Fruit fly (Drosophila melanogaster): Measurements from ENCODE around the gene CG31473.
A peak's percentile ranks its signal among the peaks of the same experiment; 100 is the strongest.

The CG31473 gene

dm6 chr3R:7811514-7811913, at the start of gene CG31473:
Gene CG31473, plus strand, starts transcription at chr3R:7811814.
- TF ChIP-seq Rel (GFP tag; optimal IDR thresholded peaks at IDR 0.05), result no peak
- no peak for TF ChIP-seq Rel (tag; optimal IDR thresholded peaks at IDR 0.05)
- no peak for TF ChIP-seq Jra (GFP tag; optimal IDR thresholded peaks at IDR 0.05)
- TF ChIP-seq CG32264 (GFP tag; optimal IDR thresholded peaks at IDR 0.05), result no peak
- TF ChIP-seq GATAd (GFP tag; optimal IDR thresholded peaks at IDR 0.05), result no peak
- no peak for TF ChIP-seq Dif (GFP tag; optimal IDR thresholded peaks at IDR 0.05; ENCODE audit: partially characterized antibody)

- no peak for TF ChIP-seq GATAd (GFP tag; optimal IDR thresholded peaks at IDR 0.05)
- no peak for TF ChIP-seq rgr (GFP tag; optimal IDR thresholded peaks at IDR 0.05)
- no peak for TF ChIP-seq Jra (GFP tag; optimal IDR thresholded peaks at IDR 0.05)
- TF ChIP-seq usp (GFP tag; optimal IDR thresholded peaks at IDR 0.05), result no peak
- no peak for TF ChIP-seq lola (GFP tag; optimal IDR thresholded peaks at IDR 0.05)
These were observed 40.0 kb upstream of the CG31473 start, which contains the start of gene CG11286 for dm6 chr3R:7771656-7772055. Gene CG11286, minus strand, starts transcription at chr3R:7771756.

- TF ChIP-seq Myc (optimal IDR thresholded peaks at IDR 0.05), result peak; percentile 57
- no peak for TF ChIP-seq brk (GFP tag; optimal IDR thresholded peaks at IDR 0.05)
These were observed 32.0 kb upstream of the CG31473 start for dm6 chr3R:7779620-7780019.

- no peak for TF ChIP-seq jim (GFP tag; optimal IDR thresholded peaks at IDR 0.05)
- TF ChIP-seq Rel (GFP tag; optimal IDR thresholded peaks at IDR 0.05), result no peak
- peak; percentile 35 for TF ChIP-seq Rel (tag; optimal IDR thresholded peaks at IDR 0.05)
These were observed 28.5 kb upstream of the CG31473 start, which contains the start of gene CG18747 for dm6 chr3R:7782933-7783686. Gene CG18747, minus strand, starts transcription at chr3R:7783446.

dm6 chr3R:7785784-7786183, 25.8 kb upstream of the CG31473 start, which contains the start of gene CG18745:
Gene CG18745, minus strand, starts transcription at chr3R:7786119.
- TF ChIP-seq Sp1 (GFP tag; optimal IDR thresholded peaks at IDR 0.05) (no peak), Jra (GFP tag; optimal IDR thresholded peaks at IDR 0.05) (peak; percentile 11), rgr (GFP tag; optimal IDR thresholded peaks at IDR 0.05) (peak; percentile 15), Rel (GFP tag; optimal IDR thresholded peaks at IDR 0.05) (no peak), Rel (tag; optimal IDR thresholded peaks at IDR 0.05) (peak; percentile 40)

- TF ChIP-seq CrebA (GFP tag; optimal IDR thresholded peaks at IDR 0.05; ENCODE audit: borderline replicate concordance) (peak; percentile 11), Rel (GFP tag; optimal IDR thresholded peaks at IDR 0.05) (no peak), Rel (tag; optimal IDR thresholded peaks at IDR 0.05) (peak; percentile 96), foxo (GFP tag; optimal IDR thresholded peaks at IDR 0.05) (no peak), woc (GFP tag; optimal IDR thresholded peaks at IDR 0.05) (no peak)
These were observed 23.7 kb upstream of the CG31473 start, which contains the start of gene CG18748 for dm6 chr3R:7787899-7788298. Gene CG18748, minus strand, starts transcription at chr3R:7787923.

DNA sequence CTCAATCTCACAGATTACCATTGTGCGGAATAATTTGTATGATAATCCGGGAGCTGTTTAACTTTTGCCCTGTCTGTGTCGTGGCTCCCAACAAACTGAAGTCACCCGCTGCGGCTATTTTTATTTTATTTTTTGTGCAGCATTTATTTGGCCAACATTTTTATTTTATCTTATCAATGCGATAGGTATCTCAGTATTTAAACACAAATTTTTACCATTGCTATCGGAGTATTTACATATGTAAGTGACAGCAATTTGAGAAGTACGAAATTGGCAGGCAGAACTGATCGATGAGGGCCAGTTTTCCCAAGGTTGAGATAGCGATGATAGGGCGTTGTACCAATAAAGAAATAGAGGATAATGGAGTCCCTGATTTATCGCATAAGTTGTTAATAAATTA, 21.5 kb upstream of the CG31473 start, which contains the start of gene CG18746:
Gene CG18746 (minus strand): TSS at position 101 of the 400 bp plus-strand sequence.
- TF ChIP-seq lola (GFP tag; optimal IDR thresholded peaks at IDR 0.05) (no peak), OdsH (GFP tag; optimal IDR thresholded peaks at IDR 0.05) (no peak), Hnf4 (GFP tag; optimal IDR thresholded peaks at IDR 0.05) (no peak), fru (GFP tag; optimal IDR thresholded peaks at IDR 0.05) (no peak), woc (GFP tag; optimal IDR thresholded peaks at IDR 0.05) (no peak), N (GFP tag; optimal IDR thresholded peaks at IDR 0.05) (no peak), Dfd (GFP tag; optimal IDR thresholded peaks at IDR 0.05) (no peak), jim (GFP tag; optimal IDR thresholded peaks at IDR 0.05) (no peak), ey (GFP tag; optimal IDR thresholded peaks at IDR 0.05) (no peak), tai (GFP tag; optimal IDR thresholded peaks at IDR 0.05) (no peak)

DNA sequence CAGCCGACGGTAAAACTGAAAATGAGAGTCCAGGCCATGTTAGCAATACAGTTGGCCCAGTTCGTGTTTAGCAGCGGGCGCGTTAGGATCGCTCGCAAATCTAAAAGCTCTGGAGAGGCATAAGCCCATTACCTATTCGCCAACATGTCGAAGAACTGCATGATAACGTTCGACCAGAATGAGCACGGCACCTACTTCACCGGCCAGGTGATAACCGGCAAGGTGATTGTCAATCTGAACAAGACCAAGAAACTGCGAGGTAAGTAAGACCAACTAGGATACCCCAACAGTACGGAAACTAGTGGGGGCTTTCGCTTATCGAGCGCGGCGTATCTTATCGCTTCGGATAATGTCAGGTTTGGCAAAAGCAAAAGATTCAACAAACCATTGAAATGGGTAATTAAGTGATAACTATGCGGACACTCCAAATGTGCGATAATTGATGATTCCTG, 21.0 kb upstream of the CG31473 start, which contains the start of gene CG10086:
Gene CG10086 (plus strand): TSS at position 51 of the 452 bp plus-strand sequence.
- TF ChIP-seq Rel (GFP tag; optimal IDR thresholded peaks at IDR 0.05), result no peak
- peak; percentile 2 for TF ChIP-seq Rel (tag; optimal IDR thresholded peaks at IDR 0.05)
- no peak for TF ChIP-seq HLH106 (tag; optimal IDR thresholded peaks at IDR 0.05)
- TF ChIP-seq Vsx2 (GFP tag; optimal IDR thresholded peaks at IDR 0.05; ENCODE audit: partially characterized antibody), result no peak
- peak; percentile 22 for TF ChIP-seq h (GFP tag; optimal IDR thresholded peaks at IDR 0.05)
- TF ChIP-seq Hr83 (GFP tag; optimal IDR thresholded peaks at IDR 0.05; ENCODE audit: poor library complexity, severe bottlenecking), result no peak

Data from whole organism, wandering third instar larva.